Worm (Caenorhabditis elegans) whole organism, L4 larva: ENCODE measurements around the gene far-6.

Experiments used
- F26F4.8 ChIP-seq: fragments of 200-800 bp; sonication (Bioruptor generic); conservative IDR thresholded peaks from 2 replicates; pipeline ENCODE4 v1.3.6; 2022; ENCODE audit warnings: missing genetic modification characterization, missing compliant biosample characterization
- F37D6.2 ChIP-seq: sonication (generic microtip); optimal IDR thresholded peaks from 2 replicates; lab custom pipeline; 2016; ENCODE audit warnings: mild to moderate bottlenecking, missing genetic modification characterization, missing compliant biosample characterization
- F49E8.2 ChIP-seq: sonication (generic microtip); optimal IDR thresholded peaks from 2 replicates; lab custom pipeline; 2016; ENCODE audit warnings: missing compliant biosample characterization, mild to moderate bottlenecking, missing genetic modification characterization, borderline replicate concordance
- R02D3.7 ChIP-seq: fragments of 150-350 bp; sonication (generic microtip); optimal IDR thresholded peaks from 3 replicates; lab custom pipeline; 2014; ENCODE audit warnings: missing biosample characterization, missing genetic modification characterization
- Y5F2A.4 ChIP-seq: fragments of 200-800 bp; sonication (Bioruptor generic); optimal IDR thresholded peaks from 2 replicates; lab custom pipeline; 2018; ENCODE audit warnings: mild to moderate bottlenecking, missing genetic modification characterization, missing compliant biosample characterization
- Y75B8A.6 ChIP-seq: fragments of 200-800 bp; sonication (Bioruptor generic); IDR thresholded peaks from 2 replicates; pipeline ENCODE4 v1.3.6; 2022; ENCODE audit warnings: missing genetic modification reagents, missing genetic modification characterization, missing compliant biosample characterization
- ama-1 ChIP-seq: fragments of 150-350 bp; optimal IDR thresholded peaks from 2 replicates; lab custom pipeline; 2014; ENCODE audit warnings: inconsistent platforms, mixed read lengths
- arid-1 ChIP-seq: fragments of 200-800 bp; sonication (Bioruptor generic); conservative IDR thresholded peaks from 2 replicates; pipeline ENCODE4 v1.3.6; 2022; ENCODE audit warnings: missing genetic modification reagents, missing genetic modification characterization, missing compliant biosample characterization
- ceh-20 ChIP-seq: fragments of 200-800 bp; sonication (Bioruptor generic); IDR thresholded peaks from 2 replicates; pipeline ENCODE4 v1.3.6; 2022; ENCODE audit warnings: missing genetic modification reagents, missing genetic modification characterization, missing compliant biosample characterization
- ceh-32 ChIP-seq: sonication (generic microtip); optimal IDR thresholded peaks from 2 replicates; lab custom pipeline; 2016; ENCODE audit warnings: mild to moderate bottlenecking, missing genetic modification characterization, missing compliant biosample characterization; ENCODE audit not compliant: poor library complexity
- ceh-62 ChIP-seq: sonication (generic microtip); optimal IDR thresholded peaks from 2 replicates; lab custom pipeline; 2017; ENCODE audit warnings: missing biosample characterization, missing genetic modification characterization
- cey-2 ChIP-seq: sonication (generic microtip); optimal IDR thresholded peaks from 3 replicates; lab custom pipeline; 2017; ENCODE audit warnings: missing genetic modification characterization, mild to moderate bottlenecking, missing compliant biosample characterization, antibody characterized with exemption, borderline replicate concordance; ENCODE audit not compliant: insufficient read depth
- ctbp-1 ChIP-seq: fragments of 200-800 bp; sonication (Bioruptor generic); IDR thresholded peaks from 2 replicates; pipeline ENCODE4 v1.3.6; 2022; ENCODE audit warnings: missing genetic modification reagents, missing genetic modification characterization, missing compliant biosample characterization
- daf-16 ChIP-seq, 3 experiments: sonication (generic microtip); optimal IDR thresholded peaks; 2 replicates each; lab custom pipeline; 2016 to 2017; ENCODE audit warnings: missing genetic modification characterization in 3 of 3, missing genetic modification reagents in 3 of 3, mild to moderate bottlenecking in 2 of 3, missing compliant biosample characterization in 2 of 3, missing biosample characterization in 1 of 3, moderate library complexity in 1 of 3
- daf-19 ChIP-seq: fragments of 200-800 bp; sonication (Bioruptor generic); conservative IDR thresholded peaks from 2 replicates; pipeline ENCODE4 v1.3.6; 2022; ENCODE audit warnings: missing genetic modification characterization, missing compliant biosample characterization
- dmd-6 ChIP-seq: fragments of 200-800 bp; sonication (Bioruptor generic); IDR thresholded peaks from 2 replicates; pipeline ENCODE4 v1.3.6; 2022; ENCODE audit warnings: missing genetic modification reagents, missing genetic modification characterization, missing compliant biosample characterization
- dmd-9 ChIP-seq: fragments of 200-800 bp; sonication (Bioruptor generic); IDR thresholded peaks from 2 replicates; pipeline ENCODE4 v1.3.6; 2022; ENCODE audit warnings: missing genetic modification reagents, missing genetic modification characterization, missing compliant biosample characterization
- dve-1 ChIP-seq: sonication (generic microtip); optimal IDR thresholded peaks from 2 replicates; lab custom pipeline; 2017; ENCODE audit warnings: antibody characterized with exemption, mild to moderate bottlenecking, missing genetic modification characterization, missing compliant biosample characterization; ENCODE audit not compliant: insufficient read depth
- egl-27 ChIP-seq: sonication (generic microtip); optimal IDR thresholded peaks from 3 replicates; lab custom pipeline; 2017; ENCODE audit warnings: missing biosample characterization, missing genetic modification reagents, missing genetic modification characterization
- fkh-10 ChIP-seq: fragments of 150-350 bp; optimal IDR thresholded peaks from 2 replicates; lab custom pipeline; 2014; ENCODE audit warnings: missing biosample characterization, missing genetic modification reagents, missing genetic modification characterization
- fos-1 ChIP-seq: fragments of 150-350 bp; optimal IDR thresholded peaks from 2 replicates; lab custom pipeline; 2014; ENCODE audit warnings: missing biosample characterization, missing genetic modification characterization
- hif-1 ChIP-seq, 2 experiments: sonication (generic microtip); optimal IDR thresholded peaks; 2 replicates each; lab custom pipeline; 2016 to 2017; ENCODE audit warnings: missing compliant biosample characterization in 2 of 2, missing genetic modification characterization in 2 of 2, missing genetic modification reagents in 2 of 2, missing genotype in 2 of 2, mild to moderate bottlenecking in 1 of 2
- hlh-11 ChIP-seq: fragments of 200-800 bp; sonication (Bioruptor generic); optimal IDR thresholded peaks from 2 replicates; lab custom pipeline; 2018; ENCODE audit warnings: mild to moderate bottlenecking, missing genetic modification characterization, missing compliant biosample characterization
- hlh-30 ChIP-seq: sonication (generic microtip); optimal IDR thresholded peaks from 2 replicates; lab custom pipeline; 2017; ENCODE audit warnings: antibody characterized with exemption, mild to moderate bottlenecking, missing genetic modification characterization, missing compliant biosample characterization; ENCODE audit not compliant: insufficient read depth
- hmg-1.1 ChIP-seq: fragments of 200-800 bp; sonication (Bioruptor generic); IDR thresholded peaks from 2 replicates; pipeline ENCODE4 v1.3.6; 2022; ENCODE audit warnings: missing genetic modification reagents, missing genetic modification characterization, missing compliant biosample characterization
- jun-1 ChIP-seq: fragments of 150-350 bp; optimal IDR thresholded peaks from 2 replicates; lab custom pipeline; 2014; ENCODE audit warnings: missing biosample characterization, missing genetic modification reagents, missing genetic modification characterization
- lin-15B ChIP-seq: fragments of 150-350 bp; sonication (generic microtip); optimal IDR thresholded peaks from 3 replicates; lab custom pipeline; 2014; ENCODE audit warnings: missing biosample characterization, missing genetic modification characterization
- lin-29 ChIP-seq: fragments of 200-800 bp; sonication (Bioruptor generic); IDR thresholded peaks from 2 replicates; pipeline ENCODE4 v1.3.6; 2022; ENCODE audit warnings: missing genetic modification reagents, missing genetic modification characterization, missing compliant biosample characterization
- lin-38 ChIP-seq: fragments of 200-800 bp; sonication (Bioruptor generic); IDR thresholded peaks from 2 replicates; pipeline ENCODE4 v1.3.6; 2022; ENCODE audit warnings: missing genetic modification reagents, missing genetic modification characterization, missing compliant biosample characterization
- madf-5 ChIP-seq, 2 experiments: fragments of 200-800 bp; sonication (Bioruptor generic); IDR thresholded peaks; 2 replicates each; pipeline ENCODE4 v1.3.6; 2022; ENCODE audit warnings: missing compliant biosample characterization in 2 of 2, missing genetic modification characterization in 2 of 2
- mes-2 ChIP-seq: sonication (generic microtip); optimal IDR thresholded peaks from 2 replicates; lab custom pipeline; 2016; ENCODE audit warnings: missing genotype, mild to moderate bottlenecking, missing genetic modification characterization, missing compliant biosample characterization; ENCODE audit not compliant: poor library complexity, severe bottlenecking
- mxl-2 ChIP-seq: fragments of 200-800 bp; sonication (Bioruptor generic); conservative IDR thresholded peaks from 2 replicates; pipeline ENCODE4 v1.3.6; 2022; ENCODE audit warnings: missing genetic modification reagents, missing genetic modification characterization, missing compliant biosample characterization
- nhr-25 ChIP-seq: sonication (generic microtip); optimal IDR thresholded peaks from 2 replicates; lab custom pipeline; 2017; ENCODE audit warnings: missing genetic modification characterization, mild to moderate bottlenecking, missing compliant biosample characterization, antibody characterized with exemption, moderate library complexity, borderline replicate concordance; ENCODE audit not compliant: insufficient read depth
- nhr-28 ChIP-seq: fragments of 150-350 bp; optimal IDR thresholded peaks from 2 replicates; lab custom pipeline; 2014; ENCODE audit warnings: missing biosample characterization, missing genetic modification characterization
- nhr-41 ChIP-seq: fragments of 200-800 bp; sonication (Bioruptor generic); IDR thresholded peaks from 2 replicates; pipeline ENCODE4 v1.3.6; 2022; ENCODE audit warnings: missing genetic modification reagents, missing genetic modification characterization, missing compliant biosample characterization
- nhr-42 ChIP-seq: fragments of 200-800 bp; sonication (Bioruptor generic); IDR thresholded peaks from 2 replicates; pipeline ENCODE4 v1.3.6; 2022; ENCODE audit warnings: missing genetic modification characterization, missing compliant biosample characterization
- nhr-6 ChIP-seq: fragments of 150-350 bp; optimal IDR thresholded peaks from 2 replicates; lab custom pipeline; 2014; ENCODE audit warnings: missing biosample characterization, missing genetic modification characterization
- pha-4 ChIP-seq, 2 experiments: fragments of 150-350 bp in 1 of 2; fragments of 200-800 bp in 1 of 2; sonication (Bioruptor generic) in 1 of 2; IDR thresholded peaks in 1 of 2; optimal IDR thresholded peaks in 1 of 2; 2 replicates each; pipeline versions ENCODE4 v1.3.6 to Lab custom; 2014 to 2022; ENCODE audit warnings: missing genetic modification characterization in 2 of 2, missing genetic modification reagents in 2 of 2, missing biosample characterization in 1 of 2, missing compliant biosample characterization in 1 of 2
- pqm-1 ChIP-seq: sonication (generic microtip); optimal IDR thresholded peaks from 2 replicates; lab custom pipeline; 2017; ENCODE audit warnings: missing biosample characterization, missing genetic modification characterization
- sdz-12 ChIP-seq: fragments of 200-800 bp; sonication (Bioruptor generic); optimal IDR thresholded peaks from 2 replicates; lab custom pipeline; 2018; ENCODE audit warnings: mild to moderate bottlenecking, missing genetic modification characterization, missing compliant biosample characterization
- snpc-1.2 ChIP-seq: fragments of 200-800 bp; sonication (Bioruptor generic); IDR thresholded peaks from 2 replicates; pipeline ENCODE4 v1.3.6; 2022; ENCODE audit warnings: missing genetic modification reagents, missing genetic modification characterization, missing compliant biosample characterization
- tag-97 ChIP-seq: fragments of 200-800 bp; sonication (Bioruptor generic); IDR thresholded peaks from 2 replicates; pipeline ENCODE4 v1.3.6; 2022; ENCODE audit warnings: missing genetic modification characterization, missing compliant biosample characterization
- unc-39 ChIP-seq: sonication (generic microtip); optimal IDR thresholded peaks from 2 replicates; lab custom pipeline; 2017; ENCODE audit warnings: missing biosample characterization, missing genetic modification characterization
- unc-62 ChIP-seq, 3 experiments: fragments of 150-350 bp in 1 of 3; sonication (generic microtip); optimal IDR thresholded peaks in 2 of 3; peaks in 1 of 3; 1 replicate in 1 of 3; 2 replicates in 2 of 3; lab custom pipeline; 2014 to 2017; ENCODE audit warnings: missing biosample characterization in 3 of 3, missing genetic modification characterization in 3 of 3, missing genetic modification reagents in 3 of 3, missing genotype in 1 of 3
- zfp-2 ChIP-seq: sonication (generic microtip); optimal IDR thresholded peaks from 2 replicates; lab custom pipeline; 2016; ENCODE audit warnings: mild to moderate bottlenecking, missing genetic modification characterization, missing compliant biosample characterization
- zfp-3 ChIP-seq: fragments of 200-800 bp; sonication (Bioruptor generic); conservative IDR thresholded peaks from 2 replicates; pipeline ENCODE4 v1.3.6; 2022; ENCODE audit warnings: missing genetic modification reagents, missing genetic modification characterization, missing compliant biosample characterization
- zip-11 ChIP-seq: fragments of 200-800 bp; sonication (Bioruptor generic); IDR thresholded peaks from 2 replicates; pipeline ENCODE4 v1.3.6; 2022; ENCODE audit warnings: missing genetic modification characterization, missing compliant biosample characterization

The far-6 gene

DNA sequence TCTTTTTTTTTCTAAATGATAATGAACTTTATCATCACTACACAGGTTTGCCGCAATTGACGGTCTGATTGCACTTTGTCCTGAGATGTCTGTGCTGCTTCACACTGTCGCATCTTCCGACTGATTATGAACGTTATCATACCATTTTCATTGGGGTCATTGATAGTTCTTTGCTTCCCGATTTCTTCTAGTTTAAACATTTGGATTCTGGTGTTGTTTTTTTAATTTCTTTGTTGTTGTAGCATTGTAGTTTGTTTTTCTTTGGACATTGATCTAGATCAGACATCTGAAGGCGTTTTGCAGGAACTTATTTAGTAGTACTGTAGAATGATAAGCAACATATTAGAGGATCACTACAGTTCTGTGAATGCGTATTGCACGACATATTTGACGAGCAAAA, 9.4 kb upstream of the far-6 start (continued):
- TF ChIP-seq mes-2 (tag; lab: Kevin White, UChicago) (peak; percentile 62), arid-1 (GFP tag; lab: Robert Waterston, UW) (0 out of 2 replicates have a peak, but pooled peaks have one; percentile 50), zfp-2 (tag; lab: Kevin White, UChicago) (no peak), Y75B8A.6 (GFP tag; lab: Robert Waterston, UW) (0 out of 2 replicates have a peak, but pooled peaks have one; percentile 12), lin-15B (tag; lab: Kevin White, UChicago) (no peak), pqm-1 (tag; lab: Kevin White, UChicago) (peak; percentile 88), R02D3.7 (no peak), daf-19 (no peak), unc-62 (GFP tag; optimal IDR thresholded peaks at IDR 0.05 in 1 of 2; lab: Kevin White, UChicago) (peak in 1 of 2 experiments; percentile 88), unc-62 (tag; optimal IDR thresholded peaks at IDR 0.05; lab: Kevin White, UChicago) (no peak), sdz-12 (no peak), tag-97 (GFP tag; lab: Robert Waterston, UW) (no peak), ceh-32 (tag; lab: Kevin White, UChicago) (no peak), hif-1 (tag; optimal IDR thresholded peaks at IDR 0.05; lab: Kevin White, UChicago) (peak in 1 of 2 experiments; percentile 41), lin-38 (GFP tag; lab: Robert Waterston, UW) (peak; percentile 43), dmd-6 (GFP tag; lab: Robert Waterston, UW) (peak; percentile 87), F37D6.2 (tag; lab: Kevin White, UChicago) (no peak), mxl-2 (GFP tag; lab: Robert Waterston, UW) (no peak), hmg-1.1 (GFP tag; lab: Robert Waterston, UW) (no peak), dve-1 (tag; lab: Kevin White, UChicago) (peak; percentile 98), cey-2 (tag; lab: Kevin White, UChicago) (peak; percentile 5), fkh-10 (GFP tag; lab: Kevin White, UChicago) (no peak), ceh-20 (GFP tag; lab: Robert Waterston, UW) (peak; percentile 43; the same call in 1 of the 2 replicates), zfp-3 (GFP tag; lab: Robert Waterston, UW) (peak; percentile 91; the same call in 1 of the 2 replicates), nhr-28 (tag; lab: Kevin White, UChicago) (peak; percentile 99), fos-1 (tag; lab: Kevin White, UChicago) (no peak), F26F4.8 (no peak), dmd-9 (GFP tag; lab: Robert Waterston, UW) (no peak), Y5F2A.4 (GFP tag; lab: Kevin White, UChicago) (no peak), jun-1 (tag; lab: Kevin White, UChicago) (peak; percentile 59), snpc-1.2 (GFP tag; lab: Robert Waterston, UW) (no peak), nhr-25 (no peak), daf-16 (GFP tag; optimal IDR thresholded peaks at IDR 0.05; lab: Kevin White, UChicago) (no peak), daf-16 (tag; optimal IDR thresholded peaks at IDR 0.05; lab: Kevin White, UChicago) (peak; percentile 94), nhr-6 (tag; lab: Kevin White, UChicago) (no peak), pha-4 (GFP tag; IDR thresholded peaks at IDR 0.05; lab: Robert Waterston, UW) (0 out of 2 replicates have a peak, but pooled peaks have one; percentile 45), pha-4 (tag; optimal IDR thresholded peaks at IDR 0.05; lab: Kevin White, UChicago) (no peak), madf-5 (GFP tag; IDR thresholded peaks at IDR 0.05; lab: Robert Waterston, UW) (0 out of 4 replicates have a peak, but pooled peaks of 1 of the 2 experiments have one; percentile 67), ctbp-1 (GFP tag; lab: Robert Waterston, UW) (no peak), nhr-42 (GFP tag; lab: Robert Waterston, UW) (0 out of 2 replicates have a peak, but pooled peaks have one; percentile 48), hlh-30 (tag; lab: Kevin White, UChicago) (peak; percentile 61), ama-1 (peak; percentile 34), ceh-62 (tag; lab: Kevin White, UChicago) (no peak), nhr-41 (GFP tag; lab: Robert Waterston, UW) (0 out of 2 replicates have a peak, but pooled peaks have one; percentile 14), hlh-11 (peak; percentile 93), unc-39 (tag; lab: Kevin White, UChicago) (no peak), egl-27 (no peak), lin-29 (GFP tag; lab: Robert Waterston, UW) (no peak), zip-11 (GFP tag; lab: Robert Waterston, UW) (no peak), F49E8.2 (tag; lab: Kevin White, UChicago) (no peak)
